Fruit fly (Drosophila melanogaster): ENCODE results near the gene CG31465.

Gene CG31465

dm6 chr3R:21836201-21836504, 44.5 kb upstream of the CG31465 start (continued):
- TF ChIP-seq Hr51 (GFP tag; optimal IDR thresholded peaks at IDR 0.05) (peak in 1 of 2 experiments; percentile 49), Trl (optimal IDR thresholded peaks at IDR 0.05) (no peak), Trl (GFP tag; optimal IDR thresholded peaks at IDR 0.05) (no peak), Hr39 (optimal IDR thresholded peaks at IDR 0.05) (no peak), Sox102F (GFP tag; optimal IDR thresholded peaks at IDR 0.05) (peak; percentile 16), CG3065 (GFP tag; optimal IDR thresholded peaks at IDR 0.05) (no peak), CG7556 (GFP tag; optimal IDR thresholded peaks at IDR 0.05) (no peak), CG7963 (GFP tag; IDR thresholded peaks at IDR 0.05; ENCODE audit: partially characterized antibody) (no peak), gce (GFP tag; IDR thresholded peaks at IDR 0.05) (no peak), CG34376 (GFP tag; optimal IDR thresholded peaks at IDR 0.05) (no peak), CG6654 (GFP tag; optimal IDR thresholded peaks at IDR 0.05) (no peak), CG3995 (GFP tag; optimal IDR thresholded peaks at IDR 0.05) (no peak), CG11504 (tag; optimal IDR thresholded peaks at IDR 0.05) (peak; percentile 14), CG8478 (optimal IDR thresholded peaks at IDR 0.05) (no peak), CG7839 (tag; optimal IDR thresholded peaks at IDR 0.05) (peak; percentile 2), CG4404 (GFP tag; IDR thresholded peaks at IDR 0.05) (no peak), Hr3 (GFP tag; optimal IDR thresholded peaks at IDR 0.05) (no peak), CG12104 (GFP tag; optimal IDR thresholded peaks at IDR 0.05) (no peak), CG17328 (GFP tag; IDR thresholded peaks at IDR 0.05) (no peak), cato (GFP tag; optimal IDR thresholded peaks at IDR 0.05; ENCODE audit: borderline replicate concordance) (no peak), CG12391 (tag; optimal IDR thresholded peaks at IDR 0.05) (peak; percentile 6), CG7987 (GFP tag; optimal IDR thresholded peaks at IDR 0.05) (no peak), scrt (GFP tag; optimal IDR thresholded peaks at IDR 0.05) (no peak), D19A (tag; optimal IDR thresholded peaks at IDR 0.05) (peak; percentile 83), Doc2 (GFP tag; IDR thresholded peaks at IDR 0.05) (no peak), CG9609 (GFP tag; optimal IDR thresholded peaks at IDR 0.05) (no peak), Pdp1 (GFP tag; optimal IDR thresholded peaks at IDR 0.05) (peak in 1 of 2 experiments; percentile 75), CG8359 (GFP tag; optimal IDR thresholded peaks at IDR 0.05; ENCODE audit: borderline replicate concordance) (no peak), HLH3B (GFP tag; IDR thresholded peaks at IDR 0.05) (no peak), Gsc (GFP tag; IDR thresholded peaks at IDR 0.05) (no peak), ac (GFP tag; optimal IDR thresholded peaks at IDR 0.05) (no peak), wdn (GFP tag; IDR thresholded peaks at IDR 0.05) (no peak), ato (GFP tag; IDR thresholded peaks at IDR 0.05; ENCODE audit: partially characterized antibody) (no peak), Taf1 (GFP tag; IDR thresholded peaks at IDR 0.05) (no peak), gt (GFP tag; IDR thresholded peaks at IDR 0.05) (no peak), CG2120 (GFP tag; optimal IDR thresholded peaks at IDR 0.05) (peak; percentile 15), sens (GFP tag) (no peak), ewg (GFP tag; optimal IDR thresholded peaks at IDR 0.05) (no peak), CG1832 (GFP tag; optimal IDR thresholded peaks at IDR 0.05) (no peak), CG7786 (GFP tag; optimal IDR thresholded peaks at IDR 0.05) (no peak), CG3838 (GFP tag; optimal IDR thresholded peaks at IDR 0.05) (no peak), Tbp (GFP tag; optimal IDR thresholded peaks at IDR 0.05) (no peak), CG30020 (tag; optimal IDR thresholded peaks at IDR 0.05) (no peak), Lim3 (GFP tag; IDR thresholded peaks at IDR 0.05) (no peak), CG30431 (GFP tag; optimal IDR thresholded peaks at IDR 0.05) (no peak), CG16813 (GFP tag; IDR thresholded peaks at IDR 0.05; ENCODE audit: partially characterized antibody) (no peak), klu (GFP tag; IDR thresholded peaks at IDR 0.05) (no peak), Sox100B (GFP tag; optimal IDR thresholded peaks at IDR 0.05) (no peak), zfh1 (GFP tag; IDR thresholded peaks at IDR 0.05) (0 out of 3 replicates have a peak, but pooled peaks have one; percentile 15), CG6272 (GFP tag; IDR thresholded peaks at IDR 0.05) (no peak), dysf (GFP tag; IDR thresholded peaks at IDR 0.05) (no peak), CG14050 (GFP tag; IDR thresholded peaks at IDR 0.05) (no peak), zfh2 (GFP tag; optimal IDR thresholded peaks at IDR 0.05) (no peak), ind (GFP tag; optimal IDR thresholded peaks at IDR 0.05) (no peak)
